Worm (Caenorhabditis elegans) whole organism, L4 larva: ENCODE data around the gene clp-10.

ENCODE experiments used
- F10B5.3 ChIP-seq: sonication (generic microtip); optimal IDR thresholded peaks from 2 replicates; lab custom pipeline; 2016; ENCODE audit warnings: mild to moderate bottlenecking, missing genetic modification characterization, missing compliant biosample characterization
- Y48G9A.11 ChIP-seq: fragments of 200-800 bp; sonication (Bioruptor generic); IDR thresholded peaks from 2 replicates; pipeline ENCODE4 v1.3.6; 2022; ENCODE audit warnings: missing genetic modification reagents, missing genetic modification characterization, missing compliant biosample characterization
- ZK546.5 ChIP-seq, 2 experiments: sonication (generic microtip); optimal IDR thresholded peaks; 2 replicates each; lab custom pipeline; 2017; ENCODE audit warnings: missing biosample characterization in 2 of 2, missing genetic modification characterization in 2 of 2
- aly-2 ChIP-seq: sonication (generic microtip); optimal IDR thresholded peaks from 2 replicates; lab custom pipeline; 2018; ENCODE audit warnings: missing biosample characterization, missing genetic modification characterization
- ceh-62 ChIP-seq: sonication (generic microtip); optimal IDR thresholded peaks from 2 replicates; lab custom pipeline; 2017; ENCODE audit warnings: missing biosample characterization, missing genetic modification characterization
- daf-19 ChIP-seq: fragments of 200-800 bp; sonication (Bioruptor generic); conservative IDR thresholded peaks from 2 replicates; pipeline ENCODE4 v1.3.6; 2022; ENCODE audit warnings: missing genetic modification characterization, missing compliant biosample characterization
- egl-27 ChIP-seq: sonication (generic microtip); optimal IDR thresholded peaks from 3 replicates; lab custom pipeline; 2017; ENCODE audit warnings: missing biosample characterization, missing genetic modification reagents, missing genetic modification characterization
- fos-1 ChIP-seq: fragments of 150-350 bp; optimal IDR thresholded peaks from 2 replicates; lab custom pipeline; 2014; ENCODE audit warnings: missing biosample characterization, missing genetic modification characterization
- mep-1 ChIP-seq: fragments of 150-350 bp; sonication (generic microtip); optimal IDR thresholded peaks from 3 replicates; lab custom pipeline; 2014; ENCODE audit warnings: missing biosample characterization, missing genetic modification characterization
- nhr-10 ChIP-seq: fragments of 150-350 bp; optimal IDR thresholded peaks from 2 replicates; lab custom pipeline; 2014; ENCODE audit warnings: missing biosample characterization, missing genetic modification characterization
- nhr-76 ChIP-seq: fragments of 150-350 bp; optimal IDR thresholded peaks from 2 replicates; lab custom pipeline; 2014; ENCODE audit warnings: missing biosample characterization, missing genetic modification characterization
- unc-39 ChIP-seq: sonication (generic microtip); optimal IDR thresholded peaks from 2 replicates; lab custom pipeline; 2017; ENCODE audit warnings: missing biosample characterization, missing genetic modification characterization
- unc-62 ChIP-seq, 3 experiments: fragments of 150-350 bp in 1 of 3; sonication (generic microtip); optimal IDR thresholded peaks in 2 of 3; peaks in 1 of 3; 1 replicate in 1 of 3; 2 replicates in 2 of 3; lab custom pipeline; 2014 to 2017; ENCODE audit warnings: missing biosample characterization in 3 of 3, missing genetic modification characterization in 3 of 3, missing genetic modification reagents in 3 of 3, missing genotype in 1 of 3
- zag-1 ChIP-seq: fragments of 150-350 bp; optimal IDR thresholded peaks from 2 replicates; lab custom pipeline; 2014; ENCODE audit warnings: missing biosample characterization, missing genetic modification characterization

DNA sequence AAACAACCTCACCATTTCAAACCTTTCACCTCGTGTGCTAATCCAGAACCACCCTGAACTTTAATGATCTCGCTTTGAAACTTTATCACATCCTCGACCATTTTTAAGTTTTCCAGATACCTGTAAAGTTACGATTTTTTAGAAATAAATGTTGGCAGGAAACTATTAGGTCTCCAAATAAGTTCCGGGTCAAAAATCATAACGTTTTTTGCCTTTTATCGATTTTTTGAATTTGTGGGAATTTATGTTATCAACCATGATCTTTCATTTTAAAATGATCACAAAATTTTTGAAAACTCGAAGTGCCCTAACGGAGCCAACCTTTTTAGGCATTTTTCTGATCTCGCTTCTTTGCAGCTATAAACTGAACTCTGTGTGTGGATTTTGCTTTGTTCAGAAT, 23.0 kb upstream of the clp-10 start, which contains the start of gene btb-5:
- no peak for TF ChIP-seq daf-19 (GFP tag; lab: Robert Waterston, UW)
- TF ChIP-seq nhr-76 (tag; lab: Kevin White, UChicago): no peak
- no peak for TF ChIP-seq mep-1 (tag; lab: Kevin White, UChicago)
- TF ChIP-seq fos-1 (tag; lab: Kevin White, UChicago): no peak
- TF ChIP-seq F10B5.3 (tag; lab: Kevin White, UChicago): no peak
- no peak for TF ChIP-seq unc-62 (GFP tag; optimal IDR thresholded peaks at IDR 0.05 in 1 of 2; lab: Kevin White, UChicago)
- no peak for TF ChIP-seq unc-62 (tag; optimal IDR thresholded peaks at IDR 0.05; lab: Kevin White, UChicago)
- TF ChIP-seq zag-1 (tag; lab: Kevin White, UChicago): no peak
- TF ChIP-seq ceh-62 (tag; lab: Kevin White, UChicago): no peak
- no peak for TF ChIP-seq unc-39 (tag; lab: Kevin White, UChicago)
- TF ChIP-seq Y48G9A.11 (GFP tag; lab: Robert Waterston, UW): no peak
- no peak for TF ChIP-seq nhr-10 (tag; lab: Kevin White, UChicago)
- TF ChIP-seq egl-27 (tag; lab: Kevin White, UChicago): no peak
- no peak for TF ChIP-seq ZK546.5 (tag; optimal IDR thresholded peaks at IDR 0.05; lab: Kevin White, UChicago)
- TF ChIP-seq aly-2 (tag; lab: Kevin White, UChicago): no peak
